Fruit fly (Drosophila melanogaster) whole organism, wandering third instar larva: ENCODE measurements around the gene syd.

Experiments used
- br ChIP-seq: fragments of 200-800 bp; sonication (Bioruptor generic); optimal IDR thresholded peaks from 2 replicates; lab custom pipeline; 2016; ENCODE audit warnings: missing biosample characterization, missing genetic modification characterization
- h ChIP-seq: fragments of 200-800 bp; sonication (Bioruptor generic); optimal IDR thresholded peaks from 3 replicates; lab custom pipeline; 2016; ENCODE audit warnings: missing biosample characterization, mild to moderate bottlenecking, missing genetic modification characterization

dm6 chr3L:7958590-7959180, 22.8 kb upstream of the syd start:
- no peak for TF ChIP-seq h (GFP tag; lab: Kevin White, UChicago)
- no peak for TF ChIP-seq br
